Fruit fly (Drosophila melanogaster) whole organism, embryonic: ENCODE results near the gene CG3165.
A peak's percentile ranks its signal among the peaks of the same experiment; 100 is the strongest.

ENCODE experiments used
- Atf6 ChIP-seq: fragments of 200-800 bp; sonication (Bioruptor generic); IDR thresholded peaks from 2 replicates; pipeline ENCODE4 v1.3.6; 2022; ENCODE audit warnings: missing biosample characterization, missing genetic modification characterization
- Bteb2 ChIP-seq: fragments of 200-800 bp; sonication (Bioruptor generic); optimal IDR thresholded peaks from 2 replicates; lab custom pipeline; 2016; ENCODE audit warnings: missing biosample characterization, missing genetic modification characterization
- CG10209 ChIP-seq: fragments of 200-800 bp; sonication (Bioruptor generic); optimal IDR thresholded peaks from 3 replicates; lab custom pipeline; 2017; ENCODE audit warnings: missing biosample characterization, mild to moderate bottlenecking, missing genetic modification characterization, missing genetic modification reagents
- CG10979 ChIP-seq: fragments of 200-800 bp; sonication (Bioruptor generic); optimal IDR thresholded peaks from 2 replicates; lab custom pipeline; 2018; ENCODE audit warnings: missing biosample characterization, mild to moderate bottlenecking, missing genetic modification characterization, moderate library complexity
- CG11398 ChIP-seq: fragments of 200-800 bp; sonication (Bioruptor generic); optimal IDR thresholded peaks from 2 replicates; lab custom pipeline; 2016; ENCODE audit warnings: missing biosample characterization, missing genetic modification characterization
- CG11560 ChIP-seq: fragments of 200-800 bp; sonication (Bioruptor generic); IDR thresholded peaks from 3 replicates; pipeline ENCODE4 v1.3.6; 2022; ENCODE audit warnings: missing biosample characterization, missing genetic modification characterization
- CG12391 ChIP-seq: fragments of 200-800 bp; sonication (Bioruptor generic); optimal IDR thresholded peaks from 3 replicates; lab custom pipeline; 2018; ENCODE audit warnings: missing biosample characterization, mild to moderate bottlenecking, missing genetic modification characterization, moderate library complexity
- CG12769 ChIP-seq: fragments of 200-800 bp; sonication (Bioruptor generic); optimal IDR thresholded peaks from 2 replicates; lab custom pipeline; 2019; ENCODE audit warnings: missing biosample characterization, mild to moderate bottlenecking, missing genetic modification characterization, moderate library complexity
- CG13624 ChIP-seq: fragments of 200-800 bp; sonication (Bioruptor generic); optimal IDR thresholded peaks from 2 replicates; lab custom pipeline; 2016; ENCODE audit warnings: missing biosample characterization, missing genetic modification characterization
- CG1529 ChIP-seq: fragments of 200-800 bp; sonication (Bioruptor generic); optimal IDR thresholded peaks from 3 replicates; lab custom pipeline; 2018; ENCODE audit warnings: missing biosample characterization, missing genetic modification characterization
- CG15696 ChIP-seq: fragments of 200-800 bp; sonication (Bioruptor generic); optimal IDR thresholded peaks from 2 replicates; lab custom pipeline; 2019; ENCODE audit warnings: missing biosample characterization, mild to moderate bottlenecking, missing genetic modification characterization, moderate library complexity
- CG17361 ChIP-seq: fragments of 200-800 bp; sonication (Bioruptor generic); IDR thresholded peaks from 3 replicates; pipeline ENCODE4 v1.3.6; 2022; ENCODE audit warnings: missing biosample characterization, missing genetic modification characterization
- CG1792 ChIP-seq: fragments of 200-800 bp; sonication (Bioruptor generic); optimal IDR thresholded peaks from 2 replicates; lab custom pipeline; 2016; ENCODE audit warnings: missing biosample characterization, missing genetic modification characterization
- CG2712 ChIP-seq: fragments of 200-800 bp; optimal IDR thresholded peaks from 3 replicates; lab custom pipeline; 2019; ENCODE audit warnings: missing biosample characterization, mild to moderate bottlenecking, missing genetic modification characterization, moderate library complexity
- CG6813 ChIP-seq: fragments of 200-800 bp; sonication (Bioruptor generic); optimal IDR thresholded peaks from 2 replicates; lab custom pipeline; 2017; ENCODE audit warnings: missing biosample characterization, missing genetic modification characterization, mild to moderate bottlenecking, moderate library complexity, missing genetic modification reagents
- CG8089 ChIP-seq: fragments of 200-800 bp; sonication (Bioruptor generic); optimal IDR thresholded peaks from 3 replicates; lab custom pipeline; 2016; ENCODE audit warnings: missing biosample characterization, missing genetic modification characterization
- CG8359 ChIP-seq: fragments of 200-800 bp; sonication (Bioruptor generic); optimal IDR thresholded peaks from 2 replicates; lab custom pipeline; 2017; ENCODE audit warnings: missing biosample characterization, mild to moderate bottlenecking, missing genetic modification characterization, borderline replicate concordance
- D ChIP-seq, 2 experiments: fragments of 200-800 bp in 1 of 2; fragments of >200 bp in 1 of 2; sonication (Bioruptor generic) in 1 of 2; optimal IDR thresholded peaks; 2 replicates in 1 of 2; 3 replicates in 1 of 2; lab custom pipeline; 2017; ENCODE audit warnings: mild to moderate bottlenecking in 1 of 2, missing biosample characterization in 1 of 2, missing genetic modification characterization in 1 of 2, missing genetic modification reagents in 1 of 2
- Deaf1 ChIP-seq: fragments of 200-800 bp; optimal IDR thresholded peaks from 3 replicates; lab custom pipeline; 2019; ENCODE audit warnings: missing biosample characterization, mild to moderate bottlenecking, missing genetic modification characterization, moderate library complexity
- Doc3 ChIP-seq: fragments of 200-800 bp; sonication (Bioruptor generic); IDR thresholded peaks from 3 replicates; pipeline ENCODE4 v1.3.6; 2022; ENCODE audit warnings: missing biosample characterization, missing genetic modification characterization; ENCODE audit not compliant: partially characterized antibody
- E2f2 ChIP-seq: fragments of 200-800 bp; sonication (Bioruptor generic); IDR thresholded peaks from 2 replicates; pipeline ENCODE4 v1.3.6; 2022; ENCODE audit warnings: missing biosample characterization, missing genetic modification characterization
- Elba2 ChIP-seq: fragments of 200-800 bp; sonication (Bioruptor generic); optimal IDR thresholded peaks from 3 replicates; lab custom pipeline; 2016; ENCODE audit warnings: missing biosample characterization, missing genetic modification characterization
- Hr39 ChIP-seq: fragments of >200 bp; optimal IDR thresholded peaks from 2 replicates; lab custom pipeline; 2017
- Med ChIP-seq: fragments of 200-800 bp; sonication (Bioruptor generic); peaks from one replicate; lab custom pipeline; 2016; ENCODE audit warnings: missing biosample characterization, missing genetic modification characterization, mild to moderate bottlenecking, inconsistent platforms, moderate library complexity
- Mes4 ChIP-seq: fragments of 200-800 bp; sonication (Bioruptor generic); optimal IDR thresholded peaks from 2 replicates; lab custom pipeline; 2016; ENCODE audit warnings: missing biosample characterization, missing genetic modification characterization
- NK7.1 ChIP-seq: fragments of 200-800 bp; sonication (Bioruptor generic); optimal IDR thresholded peaks from 3 replicates; lab custom pipeline; 2016; ENCODE audit warnings: missing biosample characterization, missing genetic modification characterization
- Sox102F ChIP-seq: fragments of 200-800 bp; sonication (Bioruptor generic); optimal IDR thresholded peaks from 2 replicates; lab custom pipeline; 2018; ENCODE audit warnings: missing biosample characterization, mild to moderate bottlenecking, missing genetic modification characterization, moderate library complexity
- Trl ChIP-seq, 3 experiments: fragments of >200 bp in 2 of 3; fragments of 200-800 bp in 1 of 3; sonication (Bioruptor generic) in 1 of 3; optimal IDR thresholded peaks; 2 replicates in 1 of 3; 3 replicates in 2 of 3; lab custom pipeline; 2016 to 2017; ENCODE audit warnings: missing biosample characterization in 1 of 3, missing genetic modification characterization in 1 of 3
- Xbp1 ChIP-seq: fragments of 200-800 bp; sonication (Bioruptor generic); optimal IDR thresholded peaks from 3 replicates; lab custom pipeline; 2016; ENCODE audit warnings: missing biosample characterization, mild to moderate bottlenecking, missing genetic modification characterization
- YL-1 ChIP-seq: fragments of 200-800 bp; sonication (Bioruptor generic); optimal IDR thresholded peaks from 3 replicates; lab custom pipeline; 2017; ENCODE audit warnings: missing biosample characterization, mild to moderate bottlenecking, missing genetic modification characterization
- ash1 ChIP-seq: fragments of 200-800 bp; sonication (Bioruptor generic); optimal IDR thresholded peaks from 2 replicates; lab custom pipeline; 2018; ENCODE audit warnings: missing biosample characterization, mild to moderate bottlenecking, missing genetic modification characterization
- bsh ChIP-seq, 2 experiments: fragments of 200-800 bp; sonication (Bioruptor generic); optimal IDR thresholded peaks; 2 replicates each; lab custom pipeline; 2017 to 2018; ENCODE audit warnings: mild to moderate bottlenecking in 2 of 2, missing biosample characterization in 2 of 2, missing genetic modification characterization in 2 of 2, moderate library complexity in 1 of 2
- chinmo ChIP-seq: fragments of 200-800 bp; sonication (Bioruptor generic); IDR thresholded peaks from 4 replicates; pipeline ENCODE4 v1.3.6; 2022; ENCODE audit warnings: missing biosample characterization, missing genetic modification characterization; ENCODE audit not compliant: partially characterized antibody
- dpn ChIP-seq, 2 experiments: fragments of 200-800 bp; sonication (Bioruptor generic); optimal IDR thresholded peaks; 3 replicates each; lab custom pipeline; 2016; ENCODE audit warnings: missing biosample characterization in 2 of 2, missing genetic modification characterization in 2 of 2
- dysf ChIP-seq: fragments of 200-800 bp; sonication (Bioruptor generic); IDR thresholded peaks from 3 replicates; pipeline ENCODE4 v1.3.6; 2022; ENCODE audit warnings: missing biosample characterization, missing genetic modification characterization
- fd96Cb ChIP-seq: fragments of 200-800 bp; sonication (Bioruptor generic); optimal IDR thresholded peaks from 2 replicates; lab custom pipeline; 2018; ENCODE audit warnings: missing biosample characterization, mild to moderate bottlenecking, missing genetic modification characterization, moderate library complexity
- gcm ChIP-seq: fragments of 200-800 bp; sonication (Bioruptor generic); optimal IDR thresholded peaks from 2 replicates; lab custom pipeline; 2019; ENCODE audit warnings: missing biosample characterization, mild to moderate bottlenecking, missing genetic modification characterization, moderate library complexity
- gem ChIP-seq: fragments of 200-800 bp; sonication (Bioruptor generic); optimal IDR thresholded peaks from 2 replicates; lab custom pipeline; 2019; ENCODE audit warnings: missing biosample characterization, mild to moderate bottlenecking, missing genetic modification characterization, moderate library complexity
- nmo ChIP-seq: fragments of 200-800 bp; sonication (Bioruptor generic); optimal IDR thresholded peaks from 2 replicates; lab custom pipeline; 2018; ENCODE audit warnings: missing biosample characterization, mild to moderate bottlenecking, missing genetic modification characterization, moderate library complexity
- oc ChIP-seq: fragments of 200-800 bp; sonication (Bioruptor generic); optimal IDR thresholded peaks from 2 replicates; lab custom pipeline; 2018; ENCODE audit warnings: missing biosample characterization, mild to moderate bottlenecking, missing genetic modification characterization, moderate library complexity
- p53 ChIP-seq: fragments of 200-800 bp; sonication (Bioruptor generic); optimal IDR thresholded peaks from 2 replicates; lab custom pipeline; 2016; ENCODE audit warnings: missing biosample characterization, missing genetic modification characterization
- sens ChIP-seq: fragments of 200-800 bp; sonication (Bioruptor generic); peaks from one replicate; lab custom pipeline; 2016; ENCODE audit warnings: missing biosample characterization, missing genetic modification characterization
- stwl ChIP-seq: fragments of 200-800 bp; sonication (Bioruptor generic); optimal IDR thresholded peaks from 3 replicates; lab custom pipeline; 2018; ENCODE audit warnings: missing biosample characterization, mild to moderate bottlenecking, missing genetic modification characterization, moderate library complexity
- ttk ChIP-seq: fragments of 200-800 bp; sonication (Bioruptor generic); IDR thresholded peaks from 2 replicates; pipeline ENCODE4 v2.1.2; 2022; ENCODE audit warnings: missing biosample characterization, missing genetic modification characterization
- wor ChIP-seq: fragments of 200-800 bp; sonication (Bioruptor generic); IDR thresholded peaks from 2 replicates; pipeline ENCODE4 v1.3.6; 2022; ENCODE audit warnings: missing biosample characterization, missing genetic modification characterization
- zen2 ChIP-seq: fragments of 200-800 bp; sonication (Bioruptor generic); IDR thresholded peaks from 3 replicates; pipeline ENCODE4 v1.3.6; 2022; ENCODE audit warnings: missing biosample characterization, missing genetic modification characterization; ENCODE audit not compliant: partially characterized antibody

The CG3165 gene

DNA sequence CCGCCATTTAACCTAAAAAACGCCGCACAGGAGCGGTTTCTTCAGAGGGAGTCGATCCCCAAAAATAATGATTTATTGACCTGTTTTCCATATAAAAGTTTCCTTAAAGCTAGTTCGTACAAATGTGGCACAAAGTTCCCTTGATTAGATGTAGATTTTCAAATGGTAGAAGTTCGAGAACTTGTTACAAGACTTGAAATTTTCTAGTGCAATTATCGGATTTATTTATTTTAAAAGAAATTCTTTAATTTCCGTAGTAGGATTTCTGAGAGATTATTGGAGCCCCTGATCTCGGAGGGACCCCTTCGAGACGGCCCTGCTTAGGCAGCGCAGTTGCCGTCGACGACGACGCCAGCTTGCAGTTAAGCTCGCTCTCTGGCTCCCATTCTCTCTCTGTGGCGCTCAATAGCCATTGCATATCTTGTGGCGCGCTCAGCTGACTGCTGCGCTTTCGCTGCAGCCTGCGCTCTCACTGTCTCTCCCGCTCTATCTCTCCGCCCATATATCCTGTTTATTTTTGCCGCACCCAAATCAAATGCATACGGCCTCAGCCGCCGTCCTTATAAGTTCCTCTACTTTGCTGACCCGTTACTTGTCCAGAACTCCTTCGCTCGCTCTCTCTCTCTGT lies 19.3 kb upstream of the CG3165 start (continued):
- TF ChIP-seq CG11560 (no peak), wor (GFP tag; lab: Robert Waterston, UW) (peak; percentile 45; the same call in 1 of the 2 replicates), Sox102F (GFP tag; lab: Kevin White, UChicago) (peak; percentile 67), E2f2 (GFP tag; lab: Robert Waterston, UW) (no peak), dpn (GFP tag; optimal IDR thresholded peaks at IDR 0.05; lab: Kevin White, UChicago) (peak; percentile 11 to 28), CG15696 (tag; lab: Kevin White, UChicago) (no peak), gem (tag; lab: Kevin White, UChicago) (peak; percentile 69), CG8359 (GFP tag; lab: Kevin White, UChicago) (peak; percentile 11)

- TF ChIP-seq Hr39, result no peak
- TF ChIP-seq NK7.1 (GFP tag; lab: Kevin White, UChicago), result no peak
- TF ChIP-seq Elba2 (GFP tag; lab: Kevin White, UChicago), result no peak
- no peak for TF ChIP-seq D (optimal IDR thresholded peaks at IDR 0.05; lab: Kevin White, UChicago)
- no peak for TF ChIP-seq D (GFP tag; optimal IDR thresholded peaks at IDR 0.05; lab: Kevin White, UChicago)
- 0 out of 3 replicates have a peak, but pooled peaks have one; percentile 23 for TF ChIP-seq Doc3 (GFP tag; lab: Robert Waterston, UW)
- no peak for TF ChIP-seq Xbp1 (GFP tag; lab: Kevin White, UChicago)
- TF ChIP-seq CG11398 (GFP tag; lab: Kevin White, UChicago), result no peak
- no peak for TF ChIP-seq CG13624 (GFP tag; lab: Kevin White, UChicago)
- peak; percentile 51 to 54 for TF ChIP-seq Trl (optimal IDR thresholded peaks at IDR 0.05; lab: Kevin White, UChicago)
- no peak for TF ChIP-seq Trl (GFP tag; optimal IDR thresholded peaks at IDR 0.05; lab: Kevin White, UChicago)
- TF ChIP-seq Deaf1 (tag; lab: Kevin White, UChicago), result peak; percentile 82
- peak; percentile 76 for TF ChIP-seq CG12769 (tag; lab: Kevin White, UChicago)
- TF ChIP-seq ttk (GFP tag; lab: Robert Waterston, UW), result no peak
- no peak for TF ChIP-seq Bteb2 (GFP tag; lab: Kevin White, UChicago)
- no peak for TF ChIP-seq Atf6 (GFP tag; lab: Robert Waterston, UW)
- TF ChIP-seq Med (GFP tag; lab: Kevin White, UChicago), result peak; percentile 58
- TF ChIP-seq fd96Cb (tag; lab: Kevin White, UChicago), result no peak
- 0 out of 4 replicates have a peak, but pooled peaks have one; percentile 40 for TF ChIP-seq chinmo (GFP tag; lab: Robert Waterston, UW)
- no peak for TF ChIP-seq ash1 (GFP tag; lab: Kevin White, UChicago)
- TF ChIP-seq CG6813 (GFP tag; lab: Kevin White, UChicago), result no peak
- 0 out of 3 replicates have a peak, but pooled peaks have one; percentile 19 for TF ChIP-seq zen2
These were observed 18.1 kb upstream of the CG3165 start for dm6 chr2L:2958858-2959257.

DNA sequence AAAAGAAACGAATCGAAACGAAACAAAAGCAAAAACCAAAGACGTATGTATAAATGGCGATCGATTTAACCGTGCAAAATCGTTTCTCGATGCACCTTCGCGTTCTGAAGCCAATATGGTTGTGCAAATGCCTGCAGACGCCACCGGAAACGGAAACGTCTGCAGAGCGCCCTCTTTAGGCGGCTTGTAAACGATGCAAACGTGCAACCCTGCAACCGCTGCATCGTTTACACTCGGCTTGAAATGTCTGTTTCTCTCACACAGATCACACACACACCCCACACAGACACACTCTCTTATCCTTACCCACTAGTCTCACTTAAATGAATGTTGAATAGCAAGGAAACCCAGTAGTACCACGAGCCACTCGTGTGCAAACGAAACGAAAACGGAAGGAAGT lies 10.0 kb upstream of the CG3165 start:
- TF ChIP-seq gcm (GFP tag; lab: Kevin White, UChicago) (no peak), CG17361 (GFP tag; lab: Robert Waterston, UW) (0 out of 3 replicates have a peak, but pooled peaks have one; percentile 34), Med (GFP tag; lab: Kevin White, UChicago) (peak; percentile 51), stwl (tag; lab: Kevin White, UChicago) (peak; percentile 85), oc (tag; lab: Kevin White, UChicago) (no peak), Mes4 (peak; percentile 25), CG1792 (GFP tag; lab: Kevin White, UChicago) (no peak), dysf (GFP tag; lab: Robert Waterston, UW) (no peak), CG10209 (GFP tag; lab: Kevin White, UChicago) (no peak), bsh (GFP tag; optimal IDR thresholded peaks at IDR 0.05; lab: Kevin White, UChicago) (peak in 1 of 2 experiments; percentile 14), CG12391 (tag; lab: Kevin White, UChicago) (peak; percentile 1), CG8089 (GFP tag; lab: Kevin White, UChicago) (no peak), sens (GFP tag; lab: Kevin White, UChicago) (peak; percentile 58), CG1529 (GFP tag; lab: Kevin White, UChicago) (no peak), CG10979 (tag; lab: Kevin White, UChicago) (peak; percentile 46), CG2712 (tag; lab: Kevin White, UChicago) (peak; percentile 0), nmo (GFP tag; lab: Kevin White, UChicago) (no peak), YL-1 (GFP tag; lab: Kevin White, UChicago) (no peak), p53 (GFP tag; lab: Kevin White, UChicago) (peak; percentile 6)
